Fruit fly (Drosophila melanogaster): ENCODE measurements around the gene Syx17.
A peak's percentile ranks its signal among the peaks of the same experiment; 100 is the strongest.

Gene Syx17

DNA sequence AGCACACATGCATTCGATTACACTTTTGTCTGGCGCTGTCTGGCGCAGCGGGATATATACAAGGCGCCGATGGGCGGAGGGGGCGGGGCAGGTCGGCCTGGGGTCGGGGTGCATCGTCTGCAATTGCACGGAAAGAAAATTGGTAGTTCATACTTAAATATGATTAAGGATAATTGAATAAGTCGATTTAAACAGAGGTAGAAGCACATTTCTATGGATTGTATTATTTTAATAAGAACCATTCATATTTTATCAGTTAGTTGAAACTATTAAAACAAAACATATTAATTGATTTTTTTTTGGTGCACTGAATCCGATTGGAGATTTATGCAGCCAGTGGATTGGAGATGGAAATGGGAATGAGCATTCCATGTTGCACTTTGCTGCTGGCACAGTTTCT, 3.4 kb upstream of the Syx17 start (continued):
- no peak for TF ChIP-seq pfk (GFP tag; optimal IDR thresholded peaks at IDR 0.05)
- TF ChIP-seq D19A (tag; optimal IDR thresholded peaks at IDR 0.05): no peak
- no peak for TF ChIP-seq BEAF-32 (GFP tag; optimal IDR thresholded peaks at IDR 0.05)
- no peak for TF ChIP-seq pb (GFP tag; optimal IDR thresholded peaks at IDR 0.05)
- TF ChIP-seq CG11456 (GFP tag; IDR thresholded peaks at IDR 0.05): no peak
- TF ChIP-seq bowl (GFP tag; IDR thresholded peaks at IDR 0.05): no peak
- no peak for TF ChIP-seq CG34224 (GFP tag; IDR thresholded peaks at IDR 0.05; ENCODE audit: partially characterized antibody)
- peak; percentile 24 for TF ChIP-seq Nf-YB (GFP tag; optimal IDR thresholded peaks at IDR 0.05)
- TF ChIP-seq CrebB (tag; optimal IDR thresholded peaks at IDR 0.05): no peak
- no peak for TF ChIP-seq CG2889 (GFP tag; IDR thresholded peaks at IDR 0.05)
- 0 out of 3 replicates have a peak, but pooled peaks have one; percentile 15 for TF ChIP-seq CG11695 (GFP tag; IDR thresholded peaks at IDR 0.05)
- peak in 1 of 2 experiments; percentile 6 for TF ChIP-seq Hr78 (GFP tag; optimal IDR thresholded peaks at IDR 0.05)
- TF ChIP-seq CG8388 (GFP tag; optimal IDR thresholded peaks at IDR 0.05): peak; percentile 13
- TF ChIP-seq CG31441 (GFP tag; IDR thresholded peaks at IDR 0.05): peak; percentile 48; the same call in 1 of the 2 replicates
- TF ChIP-seq CG2116 (GFP tag; optimal IDR thresholded peaks at IDR 0.05): no peak
- no peak for TF ChIP-seq Abd-B (GFP tag; optimal IDR thresholded peaks at IDR 0.05)
- no peak for TF ChIP-seq hkb (optimal IDR thresholded peaks at IDR 0.05)
- TF ChIP-seq hkb (GFP tag; IDR thresholded peaks at IDR 0.05): no peak
- TF ChIP-seq chn (GFP tag; optimal IDR thresholded peaks at IDR 0.05): no peak
- no peak for TF ChIP-seq CG6272 (GFP tag; IDR thresholded peaks at IDR 0.05)
- no peak for TF ChIP-seq Sry-δ (GFP tag; optimal IDR thresholded peaks at IDR 0.05)
- peak; percentile 31 for TF ChIP-seq fd96Cb (tag; optimal IDR thresholded peaks at IDR 0.05)
- TF ChIP-seq Drgx (GFP tag; IDR thresholded peaks at IDR 0.05): no peak
- no peak for TF ChIP-seq CG6175 (GFP tag; IDR thresholded peaks at IDR 0.05)
- TF ChIP-seq Aef1 (GFP tag; IDR thresholded peaks at IDR 0.05): no peak
- TF ChIP-seq Xrp1 (GFP tag; IDR thresholded peaks at IDR 0.05): peak; percentile 74
- TF ChIP-seq CG4707 (GFP tag; optimal IDR thresholded peaks at IDR 0.05): no peak
- no peak for TF ChIP-seq Stat92E (GFP tag; optimal IDR thresholded peaks at IDR 0.05)
- no peak for TF ChIP-seq lbe (GFP tag; optimal IDR thresholded peaks at IDR 0.05)
- TF ChIP-seq pzg (GFP tag; optimal IDR thresholded peaks at IDR 0.05): no peak
- peak; percentile 3 for TF ChIP-seq Lhr (GFP tag; optimal IDR thresholded peaks at IDR 0.05)
- TF ChIP-seq h (optimal IDR thresholded peaks at IDR 0.05): no peak
- no peak for TF ChIP-seq Hmx (GFP tag; optimal IDR thresholded peaks at IDR 0.05)
- peak; percentile 19 for TF ChIP-seq unpg (GFP tag; optimal IDR thresholded peaks at IDR 0.05)
- no peak for TF ChIP-seq CG3838 (GFP tag; optimal IDR thresholded peaks at IDR 0.05)
- TF ChIP-seq Nf-YA (GFP tag; IDR thresholded peaks at IDR 0.05): no peak
- no peak for TF ChIP-seq emc (GFP tag; optimal IDR thresholded peaks at IDR 0.05)
- no peak for TF ChIP-seq Dip3 (GFP tag; optimal IDR thresholded peaks at IDR 0.05)
- no peak for TF ChIP-seq Dfd (GFP tag; optimal IDR thresholded peaks at IDR 0.05)
- no peak for TF ChIP-seq TFAM (GFP tag; optimal IDR thresholded peaks at IDR 0.05)
- peak; percentile 34 for TF ChIP-seq phol (tag; optimal IDR thresholded peaks at IDR 0.05)
- no peak for TF ChIP-seq Fer1 (GFP tag; optimal IDR thresholded peaks at IDR 0.05)
- no peak for TF ChIP-seq CHES-1-like (GFP tag; optimal IDR thresholded peaks at IDR 0.05)
- peak in 1 of 2 experiments; percentile 72 for TF ChIP-seq bsh (GFP tag; optimal IDR thresholded peaks at IDR 0.05)
- TF ChIP-seq Antp (GFP tag; optimal IDR thresholded peaks at IDR 0.05): no peak
- TF ChIP-seq Eip74EF (GFP tag; optimal IDR thresholded peaks at IDR 0.05): peak in 1 of 2 experiments; percentile 34
- TF ChIP-seq vfl (GFP tag; optimal IDR thresholded peaks at IDR 0.05): no peak
- TF ChIP-seq CG7839 (tag; optimal IDR thresholded peaks at IDR 0.05): peak; percentile 30
- TF ChIP-seq CG15514 (GFP tag; optimal IDR thresholded peaks at IDR 0.05): no peak
- TF ChIP-seq cato (GFP tag; optimal IDR thresholded peaks at IDR 0.05; ENCODE audit: borderline replicate concordance): no peak
- TF ChIP-seq CG5953 (GFP tag; IDR thresholded peaks at IDR 0.05): no peak
